Worm (Caenorhabditis elegans) whole organism, L2 larva: ENCODE data around the gene T13C5.7.
A peak's percentile ranks its signal among the peaks of the same experiment; 100 is the strongest.

Experiments
- C34F6.9 ChIP-seq: fragments of 150-350 bp; optimal IDR thresholded peaks from 2 replicates; lab custom pipeline; 2014; ENCODE audit warnings: missing biosample characterization, missing genetic modification characterization
- F13H6.1 ChIP-seq: sonication (generic microtip); optimal IDR thresholded peaks from 2 replicates; lab custom pipeline; 2016; ENCODE audit warnings: missing genetic modification characterization, missing compliant biosample characterization
- R02D3.7 ChIP-seq: fragments of 150-350 bp; optimal IDR thresholded peaks from 2 replicates; lab custom pipeline; 2014; ENCODE audit warnings: missing biosample characterization, missing genetic modification characterization
- Y55F3AM.14 ChIP-seq: fragments of 200-800 bp; sonication (Bioruptor generic); optimal IDR thresholded peaks from 2 replicates; lab custom pipeline; 2018; ENCODE audit warnings: mild to moderate bottlenecking, missing genetic modification characterization, missing compliant biosample characterization
- ZK546.5 ChIP-seq: sonication (generic microtip); optimal IDR thresholded peaks from 2 replicates; lab custom pipeline; 2017; ENCODE audit warnings: missing biosample characterization, missing genetic modification characterization
- alr-1 ChIP-seq: fragments of 150-350 bp; optimal IDR thresholded peaks from 2 replicates; lab custom pipeline; 2014; ENCODE audit warnings: missing biosample characterization, missing genetic modification characterization
- aly-2 ChIP-seq: fragments of 150-350 bp; optimal IDR thresholded peaks from 2 replicates; lab custom pipeline; 2014; ENCODE audit warnings: missing biosample characterization, missing genetic modification characterization
- ama-1 ChIP-seq: fragments of 150-350 bp; optimal IDR thresholded peaks from 2 replicates; lab custom pipeline; 2018; ENCODE audit warnings: inconsistent platforms
- blmp-1 ChIP-seq: sonication (generic microtip); optimal IDR thresholded peaks from 2 replicates; lab custom pipeline; 2017; ENCODE audit warnings: missing genetic modification characterization, mild to moderate bottlenecking, missing compliant biosample characterization, antibody characterized with exemption, moderate library complexity; ENCODE audit not compliant: insufficient read depth
- ceh-16 ChIP-seq: fragments of 150-350 bp; optimal IDR thresholded peaks from 2 replicates; lab custom pipeline; 2014; ENCODE audit warnings: missing biosample characterization, missing genetic modification characterization
- ceh-82 ChIP-seq: fragments of 150-350 bp; optimal IDR thresholded peaks from 2 replicates; lab custom pipeline; 2014; ENCODE audit warnings: missing biosample characterization, missing genetic modification characterization
- crh-2 ChIP-seq: sonication (generic microtip); optimal IDR thresholded peaks from 2 replicates; lab custom pipeline; 2017; ENCODE audit warnings: missing biosample characterization, missing genetic modification characterization
- dmd-4 ChIP-seq: sonication (generic microtip); optimal IDR thresholded peaks from 2 replicates; lab custom pipeline; 2017; ENCODE audit warnings: missing biosample characterization, missing genetic modification characterization
- egl-27 ChIP-seq: sonication (generic microtip); optimal IDR thresholded peaks from 3 replicates; lab custom pipeline; 2017; ENCODE audit warnings: missing biosample characterization, missing genetic modification reagents, missing genetic modification characterization
- elt-1 ChIP-seq: fragments of 150-350 bp; optimal IDR thresholded peaks from 2 replicates; lab custom pipeline; 2014; ENCODE audit warnings: missing biosample characterization, missing genetic modification characterization
- elt-3 ChIP-seq: sonication (generic microtip); optimal IDR thresholded peaks from 2 replicates; lab custom pipeline; 2017; ENCODE audit warnings: missing biosample characterization, missing genetic modification characterization
- fos-1 ChIP-seq: fragments of 150-350 bp; optimal IDR thresholded peaks from 2 replicates; lab custom pipeline; 2014; ENCODE audit warnings: missing biosample characterization, missing genetic modification characterization
- gmeb-1 ChIP-seq: fragments of 150-350 bp; optimal IDR thresholded peaks from 2 replicates; lab custom pipeline; 2014; ENCODE audit warnings: missing biosample characterization, missing genetic modification characterization
- lin-11 ChIP-seq: fragments of 150-350 bp; sonication (generic microtip); optimal IDR thresholded peaks from 2 replicates; lab custom pipeline; 2014; ENCODE audit warnings: missing biosample characterization, missing genetic modification characterization, inconsistent platforms, mixed read lengths
- lin-13 ChIP-seq: fragments of 150-350 bp; optimal IDR thresholded peaks from 2 replicates; lab custom pipeline; 2014; ENCODE audit warnings: missing biosample characterization, missing genetic modification reagents, missing genetic modification characterization
- lin-39 ChIP-seq: fragments of 150-350 bp; optimal IDR thresholded peaks from 2 replicates; lab custom pipeline; 2014; ENCODE audit warnings: missing biosample characterization, missing genetic modification reagents, missing genetic modification characterization
- mab-5 ChIP-seq: fragments of 150-350 bp; optimal IDR thresholded peaks from 2 replicates; lab custom pipeline; 2014; ENCODE audit warnings: missing biosample characterization, missing genetic modification characterization
- mbf-1 ChIP-seq: sonication (generic microtip); optimal IDR thresholded peaks from 2 replicates; lab custom pipeline; 2017; ENCODE audit warnings: missing biosample characterization, missing genetic modification characterization
- mdl-1 ChIP-seq, 2 experiments: fragments of 150-350 bp in 1 of 2; sonication (generic microtip) in 1 of 2; optimal IDR thresholded peaks; 2 replicates each; lab custom pipeline; 2017; ENCODE audit warnings: missing biosample characterization in 2 of 2, missing genetic modification characterization in 2 of 2
- nhr-10 ChIP-seq: sonication (generic microtip); optimal IDR thresholded peaks from 2 replicates; lab custom pipeline; 2017; ENCODE audit warnings: missing biosample characterization, missing genetic modification characterization
- nhr-11 ChIP-seq: fragments of 150-350 bp; optimal IDR thresholded peaks from 2 replicates; lab custom pipeline; 2014; ENCODE audit warnings: missing biosample characterization, missing genetic modification characterization
- nhr-12 ChIP-seq: fragments of 150-350 bp; optimal IDR thresholded peaks from 2 replicates; lab custom pipeline; 2014; ENCODE audit warnings: missing biosample characterization, missing genetic modification characterization
- nhr-21 ChIP-seq: fragments of 150-350 bp; optimal IDR thresholded peaks from 2 replicates; lab custom pipeline; 2014; ENCODE audit warnings: missing biosample characterization, missing genetic modification characterization
- nhr-23 ChIP-seq: fragments of 150-350 bp; optimal IDR thresholded peaks from 2 replicates; lab custom pipeline; 2014; ENCODE audit warnings: missing biosample characterization, missing genetic modification reagents, missing genetic modification characterization
- nhr-237 ChIP-seq: fragments of 150-350 bp; optimal IDR thresholded peaks from 2 replicates; lab custom pipeline; 2014; ENCODE audit warnings: missing biosample characterization, missing genetic modification characterization
- nhr-25 ChIP-seq: fragments of 150-350 bp; sonication (generic microtip); optimal IDR thresholded peaks from 3 replicates; lab custom pipeline; 2014; ENCODE audit warnings: missing biosample characterization, missing genetic modification characterization
- nhr-6 ChIP-seq: fragments of 150-350 bp; optimal IDR thresholded peaks from 2 replicates; lab custom pipeline; 2014; ENCODE audit warnings: missing biosample characterization, missing genetic modification characterization
- nhr-77 ChIP-seq: fragments of 150-350 bp; optimal IDR thresholded peaks from 2 replicates; lab custom pipeline; 2014; ENCODE audit warnings: missing biosample characterization, missing genetic modification characterization
- peb-1 ChIP-seq: fragments of 150-350 bp; optimal IDR thresholded peaks from 2 replicates; lab custom pipeline; 2014; ENCODE audit warnings: missing biosample characterization, missing genetic modification characterization
- sem-4 ChIP-seq: fragments of 150-350 bp; optimal IDR thresholded peaks from 2 replicates; lab custom pipeline; 2014; ENCODE audit warnings: missing biosample characterization, missing genetic modification reagents, missing genetic modification characterization
- skn-1 ChIP-seq: sonication (generic microtip); optimal IDR thresholded peaks from 2 replicates; lab custom pipeline; 2017; ENCODE audit warnings: missing biosample characterization, missing genetic modification characterization
- sma-3 ChIP-seq: sonication (generic microtip); optimal IDR thresholded peaks from 2 replicates; lab custom pipeline; 2016; ENCODE audit warnings: missing genetic modification reagents, missing genetic modification characterization, missing compliant biosample characterization
- sma-9 ChIP-seq, 2 experiments: fragments of 150-350 bp in 1 of 2; sonication (generic microtip) in 1 of 2; optimal IDR thresholded peaks; 2 replicates each; lab custom pipeline; 2014 to 2016; ENCODE audit warnings: missing genetic modification characterization in 2 of 2, mild to moderate bottlenecking in 1 of 2, missing biosample characterization in 1 of 2, missing compliant biosample characterization in 1 of 2, missing genetic modification reagents in 1 of 2, moderate library complexity in 1 of 2
- snpc-4 ChIP-seq: fragments of 150-350 bp; optimal IDR thresholded peaks from 2 replicates; lab custom pipeline; 2014; ENCODE audit warnings: missing biosample characterization, missing genetic modification characterization
- unc-39 ChIP-seq: fragments of 150-350 bp; optimal IDR thresholded peaks from 2 replicates; lab custom pipeline; 2014; ENCODE audit warnings: missing biosample characterization, missing genetic modification characterization
- unc-55 ChIP-seq: fragments of 150-350 bp; sonication (generic microtip); optimal IDR thresholded peaks from 3 replicates; lab custom pipeline; 2014; ENCODE audit warnings: missing biosample characterization, missing genetic modification reagents, missing genetic modification characterization
- unc-62 ChIP-seq: fragments of 150-350 bp; optimal IDR thresholded peaks from 2 replicates; lab custom pipeline; 2014; ENCODE audit warnings: missing biosample characterization, missing genetic modification reagents, missing genetic modification characterization
- zag-1 ChIP-seq: fragments of 150-350 bp; optimal IDR thresholded peaks from 2 replicates; lab custom pipeline; 2014; ENCODE audit warnings: missing biosample characterization, missing genetic modification characterization
- ztf-1 ChIP-seq: fragments of 200-800 bp; sonication (Bioruptor generic); conservative IDR thresholded peaks from 2 replicates; pipeline ENCODE4 v1.3.6; 2022; ENCODE audit warnings: missing genetic modification characterization, missing compliant biosample characterization
- ztf-11 ChIP-seq: sonication (generic microtip); optimal IDR thresholded peaks from 2 replicates; lab custom pipeline; 2017; ENCODE audit warnings: missing biosample characterization, missing genetic modification characterization
- ztf-4 ChIP-seq: fragments of 150-350 bp; optimal IDR thresholded peaks from 2 replicates; lab custom pipeline; 2014; ENCODE audit warnings: missing biosample characterization, missing genetic modification characterization

Gene T13C5.7

ce11 chrX:6205325-6205724 lies 24.9 kb downstream of the T13C5.7 start:
- TF ChIP-seq zag-1 (tag; lab: Kevin White, UChicago): no peak
- no peak for TF ChIP-seq egl-27 (tag; lab: Kevin White, UChicago)
- no peak for TF ChIP-seq lin-39 (tag; lab: Kevin White, UChicago)
- TF ChIP-seq gmeb-1 (tag; lab: Kevin White, UChicago): no peak
- TF ChIP-seq ceh-82 (tag; lab: Kevin White, UChicago): no peak
- no peak for TF ChIP-seq mbf-1
- TF ChIP-seq ceh-16: no peak
- no peak for TF ChIP-seq sma-3 (GFP tag; lab: Kevin White, UChicago)
- no peak for TF ChIP-seq mdl-1 (tag; optimal IDR thresholded peaks at IDR 0.05; lab: Kevin White, UChicago)
- TF ChIP-seq mab-5 (tag; lab: Kevin White, UChicago): no peak
- TF ChIP-seq sem-4 (tag; lab: Kevin White, UChicago): no peak
- TF ChIP-seq ztf-11: no peak
- TF ChIP-seq nhr-10 (tag; lab: Kevin White, UChicago): no peak
- no peak for TF ChIP-seq ztf-4 (tag; lab: Kevin White, UChicago)
- no peak for TF ChIP-seq nhr-6
- TF ChIP-seq nhr-21 (tag; lab: Kevin White, UChicago): no peak
- TF ChIP-seq elt-1 (tag; lab: Kevin White, UChicago): no peak
- no peak for TF ChIP-seq blmp-1 (tag; lab: Kevin White, UChicago)
- no peak for TF ChIP-seq alr-1
- no peak for TF ChIP-seq elt-3 (tag; lab: Kevin White, UChicago)

DNA sequence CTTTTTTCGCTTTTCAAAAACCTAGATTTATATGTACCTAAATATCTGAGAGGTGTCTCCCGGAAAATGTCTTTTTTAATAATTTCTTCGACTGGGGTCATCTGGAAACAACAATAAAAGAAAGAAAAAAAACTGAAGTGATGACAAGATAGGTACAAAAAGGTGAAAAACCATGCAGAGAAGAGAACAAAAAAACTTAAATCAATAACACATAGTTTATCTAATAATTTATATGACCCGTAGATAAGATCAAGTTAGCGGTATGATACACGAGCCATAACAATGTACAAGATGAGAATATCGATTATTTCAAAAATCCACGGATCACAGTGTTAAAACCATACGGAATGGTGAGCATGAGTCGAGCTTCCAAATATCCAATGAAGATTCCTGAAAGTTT lies 25.9 kb downstream of the T13C5.7 start, which contains the start of gene mtp-18:
Gene mtp-18 (minus strand): TSS at position 101 of the 400 bp plus-strand sequence.
- TF ChIP-seq ZK546.5 (tag; lab: Kevin White, UChicago): no peak
- TF ChIP-seq nhr-237 (tag; lab: Kevin White, UChicago): no peak
- TF ChIP-seq lin-13: no peak
- no peak for TF ChIP-seq egl-27 (tag; lab: Kevin White, UChicago)
- TF ChIP-seq unc-62 (GFP tag; lab: Kevin White, UChicago): no peak
- no peak for TF ChIP-seq ama-1
- TF ChIP-seq R02D3.7 (tag; lab: Kevin White, UChicago): no peak
- no peak for TF ChIP-seq lin-11 (tag; lab: Kevin White, UChicago)
- TF ChIP-seq mbf-1: no peak
- no peak for TF ChIP-seq nhr-11
- TF ChIP-seq nhr-77 (tag; lab: Kevin White, UChicago): no peak
- TF ChIP-seq aly-2: no peak
- TF ChIP-seq ceh-16: no peak
- no peak for TF ChIP-seq mab-5 (tag; lab: Kevin White, UChicago)

DNA sequence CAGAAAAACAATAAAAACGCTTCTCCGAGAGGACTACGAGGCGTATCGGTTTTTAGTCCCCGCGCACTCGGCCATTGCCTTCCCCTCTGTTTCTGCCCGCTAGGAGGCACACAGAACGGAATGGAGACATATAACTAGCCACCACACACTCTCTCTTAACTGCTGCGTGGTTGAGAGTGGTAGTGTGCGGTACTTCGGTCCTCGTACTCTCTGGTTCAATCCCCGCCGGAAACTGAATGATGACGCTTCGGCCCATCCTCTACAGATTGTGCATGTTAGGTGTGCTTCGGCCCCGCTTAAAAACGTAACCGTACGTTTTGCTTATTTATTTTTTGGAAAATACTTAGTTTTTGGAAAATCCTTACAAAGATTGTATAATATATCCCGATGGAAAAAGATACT lies 27.3 kb downstream of the T13C5.7 start, which contains the start of gene T13C5.6:
Gene T13C5.6 (minus strand): TSS at position 1 of the 402 bp plus-strand sequence.
- TF ChIP-seq nhr-77 (tag; lab: Kevin White, UChicago) (no peak), R02D3.7 (tag; lab: Kevin White, UChicago) (no peak), lin-13 (peak; percentile 89), sem-4 (tag; lab: Kevin White, UChicago) (peak; percentile 90), unc-62 (GFP tag; lab: Kevin White, UChicago) (peak; percentile 25), lin-11 (tag; lab: Kevin White, UChicago) (peak; percentile 95), mab-5 (tag; lab: Kevin White, UChicago) (peak; percentile 63), nhr-6 (peak; percentile 69), unc-39 (tag; lab: Kevin White, UChicago) (no peak), sma-3 (GFP tag; lab: Kevin White, UChicago) (peak; percentile 93), ztf-4 (tag; lab: Kevin White, UChicago) (peak; percentile 72), lin-39 (tag; lab: Kevin White, UChicago) (no peak), nhr-25 (peak; percentile 75), ZK546.5 (tag; lab: Kevin White, UChicago) (no peak), nhr-21 (tag; lab: Kevin White, UChicago) (peak; percentile 91), nhr-23 (tag; lab: Kevin White, UChicago) (no peak), F13H6.1 (tag; lab: Kevin White, UChicago) (peak; percentile 87), blmp-1 (tag; lab: Kevin White, UChicago) (no peak), unc-55 (GFP tag; lab: Kevin White, UChicago) (peak; percentile 91), dmd-4 (no peak), C34F6.9 (tag; lab: Kevin White, UChicago) (peak; percentile 84), peb-1 (tag; lab: Kevin White, UChicago) (no peak), sma-9 (GFP tag; optimal IDR thresholded peaks at IDR 0.05; lab: Kevin White, UChicago) (peak; percentile 89), sma-9 (tag; optimal IDR thresholded peaks at IDR 0.05; lab: Kevin White, UChicago) (no peak), zag-1 (tag; lab: Kevin White, UChicago) (peak; percentile 75), ztf-11 (peak; percentile 10), Y55F3AM.14 (GFP tag; lab: Kevin White, UChicago) (peak; percentile 93), mdl-1 (tag; optimal IDR thresholded peaks at IDR 0.05; lab: Kevin White, UChicago) (peak; percentile 32 to 60), fos-1 (tag; lab: Kevin White, UChicago) (peak; percentile 90), nhr-12 (tag; lab: Kevin White, UChicago) (no peak), ztf-1 (GFP tag; lab: Robert Waterston, UW) (no peak), snpc-4 (tag; lab: Kevin White, UChicago) (peak; percentile 10), nhr-10 (tag; lab: Kevin White, UChicago) (peak; percentile 59), nhr-237 (tag; lab: Kevin White, UChicago) (no peak), elt-3 (tag; lab: Kevin White, UChicago) (no peak), aly-2 (no peak), gmeb-1 (tag; lab: Kevin White, UChicago) (peak; percentile 66), skn-1 (tag; lab: Kevin White, UChicago) (peak; percentile 70), crh-2 (tag; lab: Kevin White, UChicago) (peak; percentile 91), mbf-1 (no peak), nhr-11 (peak; percentile 30), ceh-82 (tag; lab: Kevin White, UChicago) (no peak), elt-1 (tag; lab: Kevin White, UChicago) (no peak)
